Fruit fly (Drosophila melanogaster): Measurements from ENCODE around the gene RPA2.

Gene RPA2

dm6 chr2L:20950421-20951108 is 24.6 kb upstream of the RPA2 start (continued):
- TF ChIP-seq Bdp1 (GFP tag; optimal IDR thresholded peaks at IDR 0.05) (peak; percentile 18), Ssrp (tag; optimal IDR thresholded peaks at IDR 0.05) (peak; percentile 17), Hey (tag; optimal IDR thresholded peaks at IDR 0.05) (no peak), yki (optimal IDR thresholded peaks at IDR 0.05) (no peak), CG10267 (tag; optimal IDR thresholded peaks at IDR 0.05) (peak; percentile 5), ken (GFP tag; IDR thresholded peaks at IDR 0.05) (peak; percentile 64), CG17385 (GFP tag; optimal IDR thresholded peaks at IDR 0.05) (peak; percentile 37), rib (GFP tag; IDR thresholded peaks at IDR 0.05) (no peak), CG13624 (GFP tag; optimal IDR thresholded peaks at IDR 0.05) (peak; percentile 56), chif (GFP tag; optimal IDR thresholded peaks at IDR 0.05) (peak; percentile 1 to 57), CG4424 (GFP tag; optimal IDR thresholded peaks at IDR 0.05) (no peak), CG14050 (GFP tag; IDR thresholded peaks at IDR 0.05) (peak; percentile 47; the same call in 2 of the 3 replicates), Rfx (GFP tag; IDR thresholded peaks at IDR 0.05) (peak; percentile 62; the same call in 1 of the 2 replicates), unc-4 (GFP tag; IDR thresholded peaks at IDR 0.05; ENCODE audit: partially characterized antibody) (no peak), CG9727 (GFP tag; optimal IDR thresholded peaks at IDR 0.05) (peak; percentile 11), sd (tag; optimal IDR thresholded peaks at IDR 0.05) (no peak), ssp (GFP tag; IDR thresholded peaks at IDR 0.05) (peak; percentile 56), jumu (GFP tag; optimal IDR thresholded peaks at IDR 0.05) (no peak), repo (GFP tag; optimal IDR thresholded peaks at IDR 0.05) (peak; percentile 30), hkb (optimal IDR thresholded peaks at IDR 0.05) (no peak), hkb (GFP tag; IDR thresholded peaks at IDR 0.05) (peak; percentile 85), Gug (GFP tag; IDR thresholded peaks at IDR 0.05) (no peak), CG15479 (GFP tag; optimal IDR thresholded peaks at IDR 0.05) (no peak), Ptx1 (GFP tag; IDR thresholded peaks at IDR 0.05) (peak; percentile 74), aop (GFP tag; IDR thresholded peaks at IDR 0.05) (no peak), wek (GFP tag; optimal IDR thresholded peaks at IDR 0.05) (no peak), CG9215 (GFP tag; IDR thresholded peaks at IDR 0.05) (no peak), CG14710 (tag; optimal IDR thresholded peaks at IDR 0.05) (no peak), CG18011 (GFP tag; optimal IDR thresholded peaks at IDR 0.05) (no peak), Med (GFP tag) (peak; percentile 93), CG8290 (GFP tag; optimal IDR thresholded peaks at IDR 0.05) (no peak), CG8290 (tag; optimal IDR thresholded peaks at IDR 0.05) (peak in 1 of 2 experiments; percentile 56), Bteb2 (GFP tag; optimal IDR thresholded peaks at IDR 0.05) (peak; percentile 8), CG7987 (GFP tag; optimal IDR thresholded peaks at IDR 0.05) (no peak), CG6689 (GFP tag; IDR thresholded peaks at IDR 0.05) (peak; percentile 56), run (tag; optimal IDR thresholded peaks at IDR 0.05) (peak; percentile 26), CG11696 (GFP tag; IDR thresholded peaks at IDR 0.05) (no peak), lola (GFP tag; optimal IDR thresholded peaks at IDR 0.05) (no peak), ttk (GFP tag; IDR thresholded peaks at IDR 0.05) (peak; percentile 56; the same call in 1 of the 2 replicates), CG7786 (GFP tag; optimal IDR thresholded peaks at IDR 0.05) (peak; percentile 10), CG4730 (GFP tag; IDR thresholded peaks at IDR 0.05) (no peak), CG6654 (GFP tag; optimal IDR thresholded peaks at IDR 0.05) (no peak), Dek (tag; optimal IDR thresholded peaks at IDR 0.05) (peak; percentile 9), CG1529 (GFP tag; optimal IDR thresholded peaks at IDR 0.05) (peak; percentile 6), ci (GFP tag; IDR thresholded peaks at IDR 0.05) (peak; percentile 67; the same call in 2 of the 3 replicates), abd-A (tag; optimal IDR thresholded peaks at IDR 0.05) (peak; percentile 64), CG15073 (GFP tag; optimal IDR thresholded peaks at IDR 0.05) (no peak), CG11560 (tag; IDR thresholded peaks at IDR 0.05) (0 out of 3 replicates have a peak, but pooled peaks have one; percentile 44), CG30020 (tag; optimal IDR thresholded peaks at IDR 0.05) (no peak), Sry-β (GFP tag; optimal IDR thresholded peaks at IDR 0.05) (no peak), CG13287 (GFP tag; IDR thresholded peaks at IDR 0.05; ENCODE audit: partially characterized antibody) (no peak)
